Worm (Caenorhabditis elegans): Measurements from ENCODE around the gene F41G3.19.

F41G3.19 gene

ce11 chrII:6708980-6709379 is 42.9 kb downstream of the F41G3.19 start (continued):
- TF ChIP-seq nhr-23 (tag; optimal IDR thresholded peaks at IDR 0.05), result no peak
- TF ChIP-seq elt-3 (tag; optimal IDR thresholded peaks at IDR 0.05), result no peak
- TF ChIP-seq nhr-25 (tag; optimal IDR thresholded peaks at IDR 0.05), result no peak

DNA sequence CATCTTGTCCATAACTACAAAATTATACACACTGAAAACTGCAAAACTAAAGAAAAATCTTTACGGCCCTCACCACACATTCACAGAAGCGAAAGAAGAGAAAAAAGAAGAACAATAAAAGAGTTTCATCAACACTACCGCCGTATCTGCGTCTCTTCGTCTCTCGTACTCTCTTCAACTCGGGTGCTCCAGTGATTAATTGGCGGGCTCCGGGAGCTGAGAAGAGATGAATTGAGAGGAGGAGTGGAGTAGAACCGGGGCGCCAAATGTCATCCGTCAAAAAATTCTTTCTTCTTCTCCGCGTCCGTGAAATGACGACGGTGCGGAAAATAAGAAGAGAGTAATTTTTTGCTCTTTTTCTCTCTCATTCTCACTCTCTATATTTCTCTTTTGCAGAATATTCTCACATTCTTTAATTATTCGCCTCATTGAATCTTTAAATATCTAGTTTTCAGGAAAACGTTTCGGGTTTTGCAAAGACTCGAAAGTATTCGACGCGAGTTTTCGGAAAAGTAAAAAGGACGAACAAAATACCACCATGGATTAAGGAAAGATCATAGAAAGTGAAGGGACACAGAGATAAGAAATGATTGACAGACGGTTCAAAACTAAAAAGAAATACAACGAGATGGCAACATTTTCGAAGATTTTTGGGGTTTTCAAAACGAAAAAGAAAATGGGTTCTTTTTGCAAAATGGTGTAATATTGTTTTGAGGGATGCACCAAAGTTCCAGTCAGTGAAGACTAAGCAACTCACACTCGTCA is 44.2 kb downstream of the F41G3.19 start:
- TF ChIP-seq aly-2 (tag; optimal IDR thresholded peaks at IDR 0.05) (no peak), nhr-237 (tag; optimal IDR thresholded peaks at IDR 0.05) (no peak), blmp-1 (tag; optimal IDR thresholded peaks at IDR 0.05; ENCODE audit: insufficient read depth) (no peak), nhr-129 (tag; optimal IDR thresholded peaks at IDR 0.05) (peak; percentile 39), egl-27 (tag; optimal IDR thresholded peaks at IDR 0.05) (no peak), ama-1 (optimal IDR thresholded peaks at IDR 0.05) (no peak), ceh-82 (tag; optimal IDR thresholded peaks at IDR 0.05) (no peak), alr-1 (tag; optimal IDR thresholded peaks at IDR 0.05) (no peak), nhr-12 (tag; optimal IDR thresholded peaks at IDR 0.05) (no peak), crh-2 (tag; optimal IDR thresholded peaks at IDR 0.05) (peak; percentile 20), mdl-1 (tag; optimal IDR thresholded peaks at IDR 0.05) (no peak), lin-11 (tag; optimal IDR thresholded peaks at IDR 0.05) (no peak), nhr-10 (tag; optimal IDR thresholded peaks at IDR 0.05) (no peak), F13H6.1 (tag; optimal IDR thresholded peaks at IDR 0.05) (peak; percentile 77), sem-4 (tag; optimal IDR thresholded peaks at IDR 0.05) (peak; percentile 65), fos-1 (tag; optimal IDR thresholded peaks at IDR 0.05) (no peak), lin-13 (GFP tag; optimal IDR thresholded peaks at IDR 0.05) (peak; percentile 43), R02D3.7 (tag; optimal IDR thresholded peaks at IDR 0.05) (no peak), ceh-16 (tag; optimal IDR thresholded peaks at IDR 0.05) (no peak), nhr-6 (tag; optimal IDR thresholded peaks at IDR 0.05) (no peak), zag-1 (tag; optimal IDR thresholded peaks at IDR 0.05) (no peak), skn-1 (tag; optimal IDR thresholded peaks at IDR 0.05) (no peak), snpc-4 (tag; optimal IDR thresholded peaks at IDR 0.05) (no peak), ZK546.5 (tag; optimal IDR thresholded peaks at IDR 0.05) (no peak), unc-55 (GFP tag; optimal IDR thresholded peaks at IDR 0.05) (peak; percentile 55), ztf-1 (GFP tag; conservative IDR thresholded peaks at IDR 0.05) (no peak), nhr-23 (tag; optimal IDR thresholded peaks at IDR 0.05) (no peak), ztf-4 (tag; optimal IDR thresholded peaks at IDR 0.05) (no peak), elt-1 (tag; optimal IDR thresholded peaks at IDR 0.05) (no peak), unc-62 (GFP tag; optimal IDR thresholded peaks at IDR 0.05) (peak; percentile 20), lin-39 (tag; optimal IDR thresholded peaks at IDR 0.05) (peak; percentile 86), ztf-11 (tag; optimal IDR thresholded peaks at IDR 0.05) (no peak), sma-9 (GFP tag; optimal IDR thresholded peaks at IDR 0.05) (peak; percentile 44), sma-9 (tag; optimal IDR thresholded peaks at IDR 0.05) (no peak), mbf-1 (tag; optimal IDR thresholded peaks at IDR 0.05) (no peak), gmeb-1 (tag; optimal IDR thresholded peaks at IDR 0.05) (no peak), nhr-77 (tag; optimal IDR thresholded peaks at IDR 0.05) (no peak), nhr-25 (tag; optimal IDR thresholded peaks at IDR 0.05) (no peak), lsy-2 (tag; optimal IDR thresholded peaks at IDR 0.05) (peak in 1 of 2 experiments; percentile 55), dmd-4 (tag; optimal IDR thresholded peaks at IDR 0.05) (no peak), elt-3 (tag; optimal IDR thresholded peaks at IDR 0.05) (no peak), mab-5 (tag; optimal IDR thresholded peaks at IDR 0.05) (peak; percentile 88), sma-3 (GFP tag; optimal IDR thresholded peaks at IDR 0.05) (no peak), unc-39 (tag; optimal IDR thresholded peaks at IDR 0.05) (no peak), nhr-21 (tag; optimal IDR thresholded peaks at IDR 0.05) (no peak), C34F6.9 (tag; optimal IDR thresholded peaks at IDR 0.05) (peak; percentile 49), Y55F3AM.14 (GFP tag; optimal IDR thresholded peaks at IDR 0.05) (peak; percentile 37), peb-1 (tag; optimal IDR thresholded peaks at IDR 0.05) (no peak), nhr-11 (tag; optimal IDR thresholded peaks at IDR 0.05) (no peak)
